Fruit fly (Drosophila melanogaster) whole organism, embryonic: ENCODE results near the gene TwdlF.

Source experiments
- Atf6 ChIP-seq: fragments of 200-800 bp; sonication (Bioruptor generic); IDR thresholded peaks from 2 replicates; pipeline ENCODE4 v1.3.6; 2022; ENCODE audit warnings: missing biosample characterization, missing genetic modification characterization
- Bteb2 ChIP-seq: fragments of 200-800 bp; sonication (Bioruptor generic); optimal IDR thresholded peaks from 2 replicates; lab custom pipeline; 2016; ENCODE audit warnings: missing biosample characterization, missing genetic modification characterization
- CG11504 ChIP-seq: fragments of 200-800 bp; sonication (Bioruptor generic); optimal IDR thresholded peaks from 3 replicates; lab custom pipeline; 2019; ENCODE audit warnings: missing biosample characterization, mild to moderate bottlenecking, missing genetic modification characterization, moderate library complexity
- CG12299 ChIP-seq: fragments of 200-800 bp; sonication (Bioruptor generic); optimal IDR thresholded peaks from 2 replicates; lab custom pipeline; 2018; ENCODE audit warnings: missing biosample characterization, mild to moderate bottlenecking, missing genetic modification characterization
- CG13894 ChIP-seq: fragments of 200-800 bp; sonication (Bioruptor generic); optimal IDR thresholded peaks from 3 replicates; lab custom pipeline; 2018; ENCODE audit warnings: missing biosample characterization, mild to moderate bottlenecking, missing genetic modification characterization, moderate library complexity
- CG15601 ChIP-seq: fragments of 200-800 bp; sonication (Bioruptor generic); optimal IDR thresholded peaks from 3 replicates; lab custom pipeline; 2019; ENCODE audit warnings: missing biosample characterization, mild to moderate bottlenecking, missing genetic modification characterization, moderate library complexity
- CG17385 ChIP-seq: fragments of 200-800 bp; sonication (Bioruptor generic); optimal IDR thresholded peaks from 3 replicates; lab custom pipeline; 2018; ENCODE audit warnings: missing biosample characterization, mild to moderate bottlenecking, missing genetic modification characterization
- CG18619 ChIP-seq: fragments of 200-800 bp; sonication (Bioruptor generic); optimal IDR thresholded peaks from 3 replicates; lab custom pipeline; 2017; ENCODE audit warnings: missing biosample characterization, mild to moderate bottlenecking, missing genetic modification characterization
- CG4424 ChIP-seq: fragments of 200-800 bp; sonication (Bioruptor generic); optimal IDR thresholded peaks from 3 replicates; lab custom pipeline; 2016; ENCODE audit warnings: missing biosample characterization, missing genetic modification characterization
- CG4707 ChIP-seq: fragments of 200-800 bp; sonication (Bioruptor generic); optimal IDR thresholded peaks from 2 replicates; lab custom pipeline; 2018; ENCODE audit warnings: missing biosample characterization, mild to moderate bottlenecking, missing genetic modification characterization, moderate library complexity
- CG7786 ChIP-seq: fragments of 200-800 bp; sonication (Bioruptor generic); optimal IDR thresholded peaks from 2 replicates; lab custom pipeline; 2016; ENCODE audit warnings: missing biosample characterization, missing genetic modification characterization
- CG7963 ChIP-seq: fragments of 200-800 bp; sonication (Bioruptor generic); IDR thresholded peaks from 3 replicates; pipeline ENCODE4 v1.3.6; 2022; ENCODE audit warnings: missing biosample characterization, missing genetic modification characterization; ENCODE audit not compliant: partially characterized antibody
- CG8089 ChIP-seq: fragments of 200-800 bp; sonication (Bioruptor generic); optimal IDR thresholded peaks from 3 replicates; lab custom pipeline; 2016; ENCODE audit warnings: missing biosample characterization, missing genetic modification characterization
- Camta ChIP-seq: fragments of 200-800 bp; sonication (Bioruptor generic); optimal IDR thresholded peaks from 2 replicates; lab custom pipeline; 2016; ENCODE audit warnings: missing biosample characterization, missing genetic modification characterization
- Dip3 ChIP-seq: fragments of 200-800 bp; sonication (Bioruptor generic); optimal IDR thresholded peaks from 3 replicates; lab custom pipeline; 2016; ENCODE audit warnings: missing biosample characterization, missing genetic modification characterization
- Ets65A ChIP-seq: fragments of 200-800 bp; sonication (Bioruptor generic); peaks from one replicate; lab custom pipeline; 2016; ENCODE audit warnings: missing biosample characterization, missing genetic modification characterization
- Fer2 ChIP-seq: fragments of 200-800 bp; sonication (Bioruptor generic); optimal IDR thresholded peaks from 2 replicates; lab custom pipeline; 2018; ENCODE audit warnings: missing biosample characterization, mild to moderate bottlenecking, missing genetic modification characterization, moderate library complexity
- Fer3 ChIP-seq: fragments of 200-800 bp; sonication (Bioruptor generic); optimal IDR thresholded peaks from 2 replicates; lab custom pipeline; 2018; ENCODE audit warnings: missing biosample characterization, mild to moderate bottlenecking, missing genetic modification characterization, moderate library complexity
- Hsf ChIP-seq: fragments of 200-800 bp; sonication (Bioruptor generic); optimal IDR thresholded peaks from 3 replicates; lab custom pipeline; 2016; ENCODE audit warnings: missing biosample characterization, missing genetic modification characterization
- Med ChIP-seq: fragments of 200-800 bp; sonication (Bioruptor generic); peaks from one replicate; lab custom pipeline; 2016; ENCODE audit warnings: missing biosample characterization, missing genetic modification characterization, mild to moderate bottlenecking, inconsistent platforms, moderate library complexity
- Ravus ChIP-seq: fragments of 200-800 bp; sonication (Bioruptor generic); IDR thresholded peaks from 2 replicates; pipeline ENCODE4 v1.3.6; 2022; ENCODE audit warnings: missing biosample characterization, missing genetic modification characterization
- Scr ChIP-seq: fragments of 200-800 bp; sonication (Bioruptor generic); IDR thresholded peaks from 2 replicates; pipeline ENCODE4 v1.3.6; 2022; ENCODE audit warnings: missing biosample characterization, missing genetic modification characterization; ENCODE audit not compliant: partially characterized antibody
- Side ChIP-seq: fragments of 200-800 bp; sonication (Bioruptor generic); optimal IDR thresholded peaks from 2 replicates; lab custom pipeline; 2016; ENCODE audit warnings: missing biosample characterization, missing genetic modification characterization
- Sin3A ChIP-seq: fragments of >200 bp; optimal IDR thresholded peaks from 2 replicates; lab custom pipeline; 2018
- Six4 ChIP-seq: fragments of 200-800 bp; sonication (Bioruptor generic); optimal IDR thresholded peaks from 2 replicates; lab custom pipeline; 2016; ENCODE audit warnings: missing biosample characterization, missing genetic modification characterization
- Stat92E ChIP-seq, 3 experiments: fragments of >200 bp in 2 of 3; fragments of 200-800 bp in 1 of 3; sonication (Bioruptor generic) in 1 of 3; optimal IDR thresholded peaks; 2 replicates each; lab custom pipeline; 2017 to 2019; ENCODE audit warnings: missing biosample characterization in 3 of 3, missing genetic modification characterization in 3 of 3, mild to moderate bottlenecking in 1 of 3, moderate library complexity in 1 of 3
- al ChIP-seq: fragments of 200-800 bp; sonication (Bioruptor generic); IDR thresholded peaks from 2 replicates; pipeline ENCODE4 v1.3.6; 2022; ENCODE audit warnings: missing biosample characterization, missing genetic modification characterization
- ems ChIP-seq: fragments of 200-800 bp; sonication (Bioruptor generic); optimal IDR thresholded peaks from 3 replicates; lab custom pipeline; 2016; ENCODE audit warnings: missing biosample characterization, missing genetic modification characterization
- eyg ChIP-seq: fragments of 200-800 bp; sonication (Bioruptor generic); optimal IDR thresholded peaks from 3 replicates; lab custom pipeline; 2016; ENCODE audit warnings: missing biosample characterization, missing genetic modification characterization
- fd3F ChIP-seq: fragments of 200-800 bp; sonication (Bioruptor generic); optimal IDR thresholded peaks from 2 replicates; lab custom pipeline; 2018; ENCODE audit warnings: missing biosample characterization, mild to moderate bottlenecking, missing genetic modification characterization, moderate library complexity
- fu2 ChIP-seq: fragments of 200-800 bp; sonication (Bioruptor generic); optimal IDR thresholded peaks from 2 replicates; lab custom pipeline; 2016; ENCODE audit warnings: missing biosample characterization, missing genetic modification characterization
- lola ChIP-seq, 3 experiments: fragments of >200 bp in 2 of 3; fragments of 200-800 bp in 1 of 3; sonication (Bioruptor generic) in 1 of 3; optimal IDR thresholded peaks; 2 replicates each; lab custom pipeline; 2017 to 2019; ENCODE audit warnings: missing biosample characterization in 3 of 3, missing genetic modification characterization in 3 of 3, mild to moderate bottlenecking in 1 of 3, moderate library complexity in 1 of 3
- mam ChIP-seq: fragments of 200-800 bp; sonication (Bioruptor generic); optimal IDR thresholded peaks from 3 replicates; lab custom pipeline; 2016; ENCODE audit warnings: missing biosample characterization, missing genetic modification characterization
- nerfin-2 ChIP-seq: fragments of 200-800 bp; sonication (Bioruptor generic); IDR thresholded peaks from 2 replicates; pipeline ENCODE4 v1.3.6; 2022; ENCODE audit warnings: missing biosample characterization, missing genetic modification characterization; ENCODE audit not compliant: partially characterized antibody
- otp ChIP-seq: fragments of 200-800 bp; sonication (Bioruptor generic); IDR thresholded peaks from 3 replicates; pipeline ENCODE4, ENCODE4 v1.3.6; 2022; ENCODE audit warnings: missing biosample characterization, missing genetic modification characterization
- pan ChIP-seq, 4 experiments: fragments of >200 bp in 3 of 4; fragments of 200-800 bp in 1 of 4; sonication (Bioruptor generic) in 1 of 4; optimal IDR thresholded peaks in 3 of 4; IDR thresholded peaks in 1 of 4; 2 replicates each; pipeline versions ENCODE4 v1.3.6 to Lab custom; 2017 to 2022; ENCODE audit warnings: missing biosample characterization in 2 of 4, missing genetic modification characterization in 2 of 4, mixed read lengths in 1 of 4
- psq ChIP-seq: fragments of 200-800 bp; sonication (Bioruptor generic); optimal IDR thresholded peaks from 2 replicates; lab custom pipeline; 2017; ENCODE audit warnings: missing biosample characterization, missing genetic modification characterization
- pzg ChIP-seq: fragments of 200-800 bp; sonication (Bioruptor generic); optimal IDR thresholded peaks from 3 replicates; lab custom pipeline; 2018; ENCODE audit warnings: missing biosample characterization, mild to moderate bottlenecking, missing genetic modification characterization, moderate library complexity
- salm ChIP-seq: fragments of 200-800 bp; sonication (Bioruptor generic); optimal IDR thresholded peaks from 2 replicates; lab custom pipeline; 2018; ENCODE audit warnings: missing biosample characterization, mild to moderate bottlenecking, missing genetic modification characterization
- sna ChIP-seq: fragments of 200-800 bp; sonication (Bioruptor generic); IDR thresholded peaks from 2 replicates; pipeline ENCODE4 v1.3.6; 2022; ENCODE audit warnings: missing biosample characterization, missing genetic modification characterization; ENCODE audit not compliant: partially characterized antibody
- sr ChIP-seq: fragments of 200-800 bp; sonication (Bioruptor generic); IDR thresholded peaks from 3 replicates; pipeline ENCODE4 v1.3.6; 2022; ENCODE audit warnings: missing biosample characterization, missing genetic modification characterization
- sug ChIP-seq: fragments of 200-800 bp; optimal IDR thresholded peaks from 2 replicates; lab custom pipeline; 2019; ENCODE audit warnings: missing biosample characterization, mild to moderate bottlenecking, missing genetic modification characterization, moderate library complexity
- tap ChIP-seq: fragments of 200-800 bp; optimal IDR thresholded peaks from 3 replicates; lab custom pipeline; 2019; ENCODE audit warnings: missing biosample characterization, mild to moderate bottlenecking, missing genetic modification characterization, moderate library complexity
- trem ChIP-seq: fragments of 200-800 bp; optimal IDR thresholded peaks from 3 replicates; lab custom pipeline; 2019; ENCODE audit warnings: missing biosample characterization, mild to moderate bottlenecking, missing genetic modification characterization, moderate library complexity
- ttk ChIP-seq: fragments of 200-800 bp; sonication (Bioruptor generic); IDR thresholded peaks from 2 replicates; pipeline ENCODE4 v2.1.2; 2022; ENCODE audit warnings: missing biosample characterization, missing genetic modification characterization
- unc-4 ChIP-seq: fragments of 200-800 bp; sonication (Bioruptor generic); IDR thresholded peaks from 2 replicates; pipeline ENCODE4 v1.3.6; 2022; ENCODE audit warnings: missing biosample characterization, missing genetic modification characterization; ENCODE audit not compliant: partially characterized antibody
- yki ChIP-seq: fragments of >200 bp; optimal IDR thresholded peaks from 3 replicates; lab custom pipeline; 2018
- zfh2 ChIP-seq: fragments of 200-800 bp; sonication (Bioruptor generic); optimal IDR thresholded peaks from 2 replicates; lab custom pipeline; 2016; ENCODE audit warnings: missing biosample characterization, missing genetic modification characterization

The TwdlF gene

DNA sequence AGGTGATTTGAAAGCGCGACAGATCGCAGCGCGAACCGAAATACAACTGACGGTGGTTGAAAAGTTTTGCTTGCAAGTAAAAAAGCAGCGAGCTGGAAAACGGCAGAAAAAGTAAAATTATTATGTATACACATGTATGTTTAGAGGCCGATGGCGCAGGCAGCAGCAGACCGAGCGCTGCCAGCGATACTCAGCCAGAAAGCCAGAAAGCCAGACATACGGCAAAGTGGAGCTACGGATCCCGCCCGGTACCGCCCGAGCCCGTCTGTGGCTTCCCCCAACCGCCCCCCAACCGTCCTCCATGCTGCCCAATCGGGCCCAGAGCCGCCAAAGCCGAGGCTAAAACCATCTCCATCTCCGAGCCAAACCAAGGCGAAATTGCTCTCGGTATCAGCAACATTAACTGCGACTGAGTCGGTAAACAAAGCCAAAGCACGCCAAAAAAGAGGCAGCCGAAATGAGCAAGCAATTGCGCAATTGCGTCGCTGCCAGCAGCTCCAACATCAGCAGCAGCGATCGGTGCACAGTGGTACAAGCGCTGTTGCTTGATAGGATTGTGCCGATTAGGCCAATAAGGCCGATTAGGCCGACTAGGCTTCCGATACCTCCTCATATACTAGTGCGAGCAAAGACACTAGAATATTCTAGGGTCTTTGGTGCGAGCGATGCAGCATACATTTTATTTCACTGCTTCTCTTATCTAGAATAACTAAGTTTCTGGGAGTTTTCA is 31.4 kb upstream of the TwdlF start, which contains the start of gene CG14636 (continued):
- peak; percentile 22 for TF ChIP-seq Fer2
- peak; percentile 83 for TF ChIP-seq CG11504 (tag; lab: Kevin White, UChicago)
- peak; percentile 58 for TF ChIP-seq fd3F (GFP tag; lab: Kevin White, UChicago)
- TF ChIP-seq Bteb2 (GFP tag; lab: Kevin White, UChicago), result peak; percentile 50
- TF ChIP-seq zfh2 (GFP tag; lab: Kevin White, UChicago), result peak; percentile 72
- peak; percentile 74 for TF ChIP-seq al
- peak; percentile 20 for TF ChIP-seq eyg
- TF ChIP-seq CG8089 (GFP tag; lab: Kevin White, UChicago), result peak; percentile 30
- TF ChIP-seq mam, result peak; percentile 73
- peak; percentile 68 for TF ChIP-seq CG17385
- peak; percentile 96 for TF ChIP-seq Med (GFP tag; lab: Kevin White, UChicago)
- no peak for TF ChIP-seq Sin3A (lab: Kevin White, UChicago)
- TF ChIP-seq lola (GFP tag; optimal IDR thresholded peaks at IDR 0.05; lab: Kevin White, UChicago), result no peak
- 0 out of 3 replicates have a peak, but pooled peaks have one; percentile 25 for TF ChIP-seq otp (GFP tag; lab: Robert Waterston, UW)
- no peak for TF ChIP-seq Stat92E (GFP tag; optimal IDR thresholded peaks at IDR 0.05; lab: Kevin White, UChicago)
- no peak for TF ChIP-seq sna
- peak; percentile 69 for TF ChIP-seq tap
- TF ChIP-seq Ravus, result 0 out of 2 replicates have a peak, but pooled peaks have one; percentile 7
- TF ChIP-seq CG18619, result peak; percentile 62
- 0 out of 3 replicates have a peak, but pooled peaks have one; percentile 28 for TF ChIP-seq sr (GFP tag; lab: Robert Waterston, UW)
- TF ChIP-seq CG7963 (GFP tag; lab: Robert Waterston, UW), result 0 out of 3 replicates have a peak, but pooled peaks have one; percentile 31
- TF ChIP-seq CG13894, result no peak
- TF ChIP-seq Hsf (GFP tag; lab: Kevin White, UChicago), result peak; percentile 72
- TF ChIP-seq Side (GFP tag; lab: Kevin White, UChicago), result peak; percentile 63
- peak; percentile 51 for TF ChIP-seq Dip3
- TF ChIP-seq sug (tag; lab: Kevin White, UChicago), result peak; percentile 72
- TF ChIP-seq Six4 (GFP tag; lab: Kevin White, UChicago), result no peak
- TF ChIP-seq salm (tag; lab: Kevin White, UChicago), result peak; percentile 18
- TF ChIP-seq CG4707 (GFP tag; lab: Kevin White, UChicago), result no peak
- peak; percentile 48 for TF ChIP-seq Camta (GFP tag; lab: Kevin White, UChicago)
- TF ChIP-seq Fer3, result peak; percentile 72
- no peak for TF ChIP-seq pzg
- TF ChIP-seq trem (tag; lab: Kevin White, UChicago), result no peak
- TF ChIP-seq fu2, result peak; percentile 61
- no peak for TF ChIP-seq CG15601
- no peak for TF ChIP-seq Scr (GFP tag; lab: Robert Waterston, UW)
- peak; percentile 87 for TF ChIP-seq Ets65A (GFP tag; lab: Kevin White, UChicago)
- TF ChIP-seq nerfin-2, result 0 out of 2 replicates have a peak, but pooled peaks have one; percentile 32
- TF ChIP-seq ttk (GFP tag; lab: Robert Waterston, UW), result peak; percentile 65
- peak; percentile 49 for TF ChIP-seq ems (GFP tag; lab: Kevin White, UChicago)
- TF ChIP-seq psq (GFP tag; lab: Kevin White, UChicago), result no peak
- TF ChIP-seq pan (optimal IDR thresholded peaks at IDR 0.05; lab: Kevin White, UChicago), result no peak
- TF ChIP-seq pan (GFP tag; optimal IDR thresholded peaks at IDR 0.05 in 1 of 2, IDR thresholded peaks at IDR 0.05 in 1 of 2), result peak in 1 of 2 experiments; percentile 86
- peak; percentile 47 for TF ChIP-seq CG4424
- TF ChIP-seq unc-4 (GFP tag; lab: Robert Waterston, UW), result no peak
- TF ChIP-seq CG7786 (GFP tag; lab: Kevin White, UChicago), result peak; percentile 66
- peak; percentile 83 for TF ChIP-seq Atf6 (GFP tag; lab: Robert Waterston, UW)
- TF ChIP-seq yki, result no peak
- no peak for TF ChIP-seq CG12299 (tag; lab: Kevin White, UChicago)
